Worm (Caenorhabditis elegans): Measurements from ENCODE around the gene srb-3.
A peak's percentile ranks its signal among the peaks of the same experiment; 100 is the strongest.

Gene srb-3

DNA sequence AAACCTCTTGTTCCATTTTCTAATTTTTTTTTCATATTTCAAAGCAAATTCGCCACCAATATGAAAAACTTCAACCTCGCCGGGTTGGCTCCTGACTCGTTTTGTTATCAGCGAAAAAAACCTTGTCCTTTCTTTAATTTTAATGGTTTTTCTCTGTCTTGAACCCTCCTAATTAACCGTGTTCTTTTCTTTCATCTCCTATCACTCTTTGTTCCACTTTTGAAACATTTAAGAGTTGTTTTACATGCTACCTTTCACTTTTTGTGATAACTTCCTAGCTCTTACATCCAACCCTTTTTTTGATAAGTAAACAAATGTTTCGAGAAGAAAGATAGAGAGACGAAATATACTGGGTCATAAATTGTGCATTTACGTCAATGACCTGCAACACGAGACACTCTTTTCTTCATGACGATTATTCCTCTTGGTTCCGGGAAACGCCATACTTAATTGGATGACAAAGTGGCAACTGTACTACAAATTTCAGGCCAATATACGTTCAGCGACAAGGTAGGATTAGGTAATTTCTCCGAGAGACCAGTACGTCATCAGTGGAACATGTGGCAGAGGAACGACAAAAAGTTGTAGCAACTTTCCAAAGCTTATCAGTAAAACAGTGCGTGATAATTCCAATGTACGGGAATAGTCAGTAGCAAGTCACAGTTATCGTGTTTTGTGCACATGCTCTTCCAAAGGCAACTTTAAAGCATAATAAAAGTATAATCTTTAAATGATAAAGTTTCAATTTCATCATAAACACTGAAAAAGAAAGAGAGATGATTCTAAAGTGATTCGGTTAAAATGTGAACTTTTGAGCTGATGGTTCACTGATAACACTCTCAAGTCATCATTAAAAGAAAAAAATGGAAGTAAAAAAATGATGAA is 18.3 kb upstream of the srb-3 start:
- peak; percentile 51 for TF ChIP-seq sma-9 (GFP tag; optimal IDR thresholded peaks at IDR 0.05)
- TF ChIP-seq sma-9 (tag; optimal IDR thresholded peaks at IDR 0.05): no peak
- no peak for TF ChIP-seq sma-3 (GFP tag; optimal IDR thresholded peaks at IDR 0.05)
- TF ChIP-seq F13H6.1 (tag; optimal IDR thresholded peaks at IDR 0.05): peak; percentile 2
- TF ChIP-seq fos-1 (tag; optimal IDR thresholded peaks at IDR 0.05): peak; percentile 68
- TF ChIP-seq ZK546.5 (tag; optimal IDR thresholded peaks at IDR 0.05): no peak

- no peak for TF ChIP-seq peb-1 (tag; optimal IDR thresholded peaks at IDR 0.05)
- no peak for TF ChIP-seq ztf-4 (tag; optimal IDR thresholded peaks at IDR 0.05)
- TF ChIP-seq alr-1 (tag; optimal IDR thresholded peaks at IDR 0.05): no peak
- no peak for TF ChIP-seq dmd-4 (tag; optimal IDR thresholded peaks at IDR 0.05)
- no peak for TF ChIP-seq egl-27 (tag; optimal IDR thresholded peaks at IDR 0.05)
- no peak for TF ChIP-seq ZK546.5 (tag; optimal IDR thresholded peaks at IDR 0.05)
- peak in 1 of 2 experiments; percentile 38 for TF ChIP-seq lsy-2 (tag; optimal IDR thresholded peaks at IDR 0.05)
- no peak for TF ChIP-seq lin-11 (tag; optimal IDR thresholded peaks at IDR 0.05)
- TF ChIP-seq unc-39 (tag; optimal IDR thresholded peaks at IDR 0.05): no peak
- TF ChIP-seq fos-1 (tag; optimal IDR thresholded peaks at IDR 0.05): no peak
- TF ChIP-seq C34F6.9 (tag; optimal IDR thresholded peaks at IDR 0.05): no peak
- no peak for TF ChIP-seq nhr-11 (tag; optimal IDR thresholded peaks at IDR 0.05)
- peak; percentile 40 for TF ChIP-seq nhr-25 (tag; optimal IDR thresholded peaks at IDR 0.05)
- no peak for TF ChIP-seq lin-13 (GFP tag; optimal IDR thresholded peaks at IDR 0.05)
Observed at ce11 chrII:5183207-5183606, 16.6 kb upstream of the srb-3 start.

DNA sequence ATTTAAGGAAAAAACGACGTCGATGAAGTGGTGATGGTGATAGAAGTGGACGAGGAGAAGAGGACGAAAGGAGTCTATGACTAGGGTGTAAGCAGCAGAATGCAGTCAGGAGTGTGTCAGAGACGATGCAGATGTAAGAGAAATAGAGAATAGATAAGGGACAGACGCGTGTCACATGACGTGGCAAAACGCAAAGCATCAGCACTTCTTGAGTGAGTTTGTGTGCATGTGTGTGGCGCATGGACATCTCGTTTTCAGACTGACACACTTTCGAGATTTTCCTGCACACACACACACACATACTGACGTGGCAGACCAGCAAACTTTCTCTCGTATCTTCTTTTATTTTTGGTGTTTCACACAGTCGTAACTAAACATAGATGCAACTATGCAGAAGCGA is 15.8 kb upstream of the srb-3 start:
- TF ChIP-seq blmp-1 (tag; optimal IDR thresholded peaks at IDR 0.05; ENCODE audit: insufficient read depth) (peak; percentile 81), unc-55 (GFP tag; optimal IDR thresholded peaks at IDR 0.05) (no peak), dmd-4 (tag; optimal IDR thresholded peaks at IDR 0.05) (no peak), nhr-6 (tag; optimal IDR thresholded peaks at IDR 0.05) (no peak), zag-1 (tag; optimal IDR thresholded peaks at IDR 0.05) (peak; percentile 41), ztf-1 (GFP tag; conservative IDR thresholded peaks at IDR 0.05) (no peak), nhr-25 (tag; optimal IDR thresholded peaks at IDR 0.05) (peak; percentile 56), nhr-11 (tag; optimal IDR thresholded peaks at IDR 0.05) (no peak), mdl-1 (tag; optimal IDR thresholded peaks at IDR 0.05) (peak in 1 of 2 experiments; percentile 45), snpc-4 (tag; optimal IDR thresholded peaks at IDR 0.05) (no peak), F13H6.1 (tag; optimal IDR thresholded peaks at IDR 0.05) (peak; percentile 70), nhr-10 (tag; optimal IDR thresholded peaks at IDR 0.05) (no peak), sma-3 (GFP tag; optimal IDR thresholded peaks at IDR 0.05) (peak; percentile 47), nhr-77 (tag; optimal IDR thresholded peaks at IDR 0.05) (no peak), lsy-2 (tag; optimal IDR thresholded peaks at IDR 0.05) (peak in 1 of 2 experiments; percentile 74), sma-9 (GFP tag; optimal IDR thresholded peaks at IDR 0.05) (peak; percentile 81), sma-9 (tag; optimal IDR thresholded peaks at IDR 0.05) (no peak), lin-13 (GFP tag; optimal IDR thresholded peaks at IDR 0.05) (peak; percentile 44), nhr-12 (tag; optimal IDR thresholded peaks at IDR 0.05) (no peak), Y55F3AM.14 (GFP tag; optimal IDR thresholded peaks at IDR 0.05) (no peak), ceh-16 (tag; optimal IDR thresholded peaks at IDR 0.05) (no peak), unc-62 (GFP tag; optimal IDR thresholded peaks at IDR 0.05) (no peak), sem-4 (tag; optimal IDR thresholded peaks at IDR 0.05) (peak; percentile 44), gmeb-1 (tag; optimal IDR thresholded peaks at IDR 0.05) (peak; percentile 66), nhr-21 (tag; optimal IDR thresholded peaks at IDR 0.05) (peak; percentile 62), peb-1 (tag; optimal IDR thresholded peaks at IDR 0.05) (no peak), lin-11 (tag; optimal IDR thresholded peaks at IDR 0.05) (no peak), alr-1 (tag; optimal IDR thresholded peaks at IDR 0.05) (no peak), nhr-129 (tag; optimal IDR thresholded peaks at IDR 0.05) (peak; percentile 88), fos-1 (tag; optimal IDR thresholded peaks at IDR 0.05) (peak; percentile 76), C34F6.9 (tag; optimal IDR thresholded peaks at IDR 0.05) (peak; percentile 67), crh-2 (tag; optimal IDR thresholded peaks at IDR 0.05) (no peak), nhr-237 (tag; optimal IDR thresholded peaks at IDR 0.05) (no peak)

Data from whole organism, L2 larva.